Fruit fly (Drosophila melanogaster) whole organism, pupa: ENCODE measurements around the gene CG18731.

Experiments used
- CG34367 ChIP-seq: fragments of 200-800 bp; sonication (Bioruptor generic); optimal IDR thresholded peaks from 2 replicates; lab custom pipeline; 2018; ENCODE audit warnings: missing biosample characterization, mild to moderate bottlenecking, missing genetic modification characterization
- CG4496 ChIP-seq: fragments of 200-800 bp; sonication (Bioruptor generic); IDR thresholded peaks from 3 replicates; pipeline ENCODE4 v1.3.6; 2022; ENCODE audit warnings: missing biosample characterization, missing genetic modification characterization
- D1 ChIP-seq: fragments of 200-800 bp; sonication (Bioruptor generic); optimal IDR thresholded peaks from 2 replicates; lab custom pipeline; 2018; ENCODE audit warnings: missing biosample characterization, mild to moderate bottlenecking, missing genetic modification characterization, moderate library complexity
- EcR ChIP-seq: fragments of 200-800 bp; sonication (Bioruptor generic); optimal IDR thresholded peaks from 3 replicates; lab custom pipeline; 2019; ENCODE audit warnings: missing biosample characterization, missing genetic modification characterization, mild to moderate bottlenecking, moderate library complexity, missing genetic modification reagents
- gl ChIP-seq: fragments of 200-800 bp; sonication (Bioruptor generic); optimal IDR thresholded peaks from 2 replicates; lab custom pipeline; 2018; ENCODE audit warnings: missing biosample characterization, mild to moderate bottlenecking, missing genetic modification characterization

DNA sequence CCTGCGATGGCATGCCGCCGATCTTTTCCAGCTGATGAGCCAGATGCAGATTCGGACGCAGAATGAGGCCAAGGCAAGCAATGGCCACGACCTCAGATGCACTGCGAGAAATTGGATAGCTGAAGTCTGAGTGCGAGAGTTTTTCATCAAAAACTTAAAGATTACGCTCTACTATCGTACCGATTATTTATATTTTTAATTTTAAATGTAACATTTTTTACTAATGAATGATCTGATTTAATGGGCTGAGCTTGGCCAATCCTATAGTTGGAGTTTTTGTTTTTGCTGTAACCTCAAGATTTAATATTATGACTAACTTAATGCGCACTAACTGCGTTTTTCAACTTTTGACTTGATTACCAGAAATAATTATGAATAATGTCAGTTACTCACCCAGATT, 37.5 kb downstream of the CG18731 start:
- TF ChIP-seq gl (tag; lab: Kevin White, UChicago) (no peak), CG34367 (tag; lab: Kevin White, UChicago) (peak; percentile 12), CG4496 (GFP tag; lab: Robert Waterston, UW) (peak; percentile 29; the same call in 1 of the 3 replicates), EcR (GFP tag; lab: Kevin White, UChicago) (no peak), D1 (tag; lab: Kevin White, UChicago) (no peak)
